Worm (Caenorhabditis elegans): ENCODE measurements around the gene ins-8.

Gene ins-8

ce11 chrIV:9723185-9723584, 42.4 kb upstream of the ins-8 start:
- no peak for TF ChIP-seq nhr-48 (tag; optimal IDR thresholded peaks at IDR 0.05)
- TF ChIP-seq lim-7 (GFP tag; IDR thresholded peaks at IDR 0.05): no peak
- TF ChIP-seq nhr-11 (tag; optimal IDR thresholded peaks at IDR 0.05): no peak
- TF ChIP-seq mdl-1 (tag; optimal IDR thresholded peaks at IDR 0.05): no peak
- TF ChIP-seq unc-39 (tag; optimal IDR thresholded peaks at IDR 0.05): no peak
- TF ChIP-seq D1046.2 (GFP tag; IDR thresholded peaks at IDR 0.05): no peak
- TF ChIP-seq pha-4 (GFP tag; IDR thresholded peaks at IDR 0.05): no peak
- no peak for TF ChIP-seq pha-4 (tag; optimal IDR thresholded peaks at IDR 0.05)
- no peak for TF ChIP-seq gei-8 (GFP tag; optimal IDR thresholded peaks at IDR 0.05)
- no peak for TF ChIP-seq ceh-82 (tag; optimal IDR thresholded peaks at IDR 0.05)
- TF ChIP-seq Y75B8A.6 (GFP tag; IDR thresholded peaks at IDR 0.05): no peak
- no peak for TF ChIP-seq lin-15B (tag; optimal IDR thresholded peaks at IDR 0.05)
- no peak for TF ChIP-seq aly-2 (tag; optimal IDR thresholded peaks at IDR 0.05)
- no peak for TF ChIP-seq jun-1 (tag; optimal IDR thresholded peaks at IDR 0.05)

DNA sequence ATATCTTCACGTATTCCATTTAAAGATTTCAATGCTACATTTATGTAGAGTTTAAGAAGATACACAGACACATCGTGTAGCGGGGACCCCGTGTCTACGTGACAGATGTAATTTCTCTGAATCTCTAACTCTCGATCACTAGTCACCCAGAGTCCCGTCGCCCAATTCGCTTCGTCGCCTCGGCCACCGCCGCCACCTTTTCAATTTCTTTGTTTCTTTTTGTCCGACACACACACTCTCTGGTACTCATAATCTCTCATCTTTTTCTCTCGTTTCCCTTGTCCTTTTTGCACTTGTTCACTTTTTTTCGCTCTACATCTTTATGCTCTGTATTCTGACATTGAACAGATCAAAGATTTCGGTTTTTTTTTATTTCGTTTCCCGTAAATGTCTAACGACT, 37.7 kb upstream of the ins-8 start:
- TF ChIP-seq vab-7 (GFP tag; IDR thresholded peaks at IDR 0.05): no peak
- TF ChIP-seq ctbp-1 (GFP tag; IDR thresholded peaks at IDR 0.05): peak; percentile 61
- TF ChIP-seq nhr-42 (GFP tag; IDR thresholded peaks at IDR 0.05): no peak
- no peak for TF ChIP-seq nhr-76 (tag; optimal IDR thresholded peaks at IDR 0.05)
- peak; percentile 14 for TF ChIP-seq duxl-1 (tag; optimal IDR thresholded peaks at IDR 0.05; ENCODE audit: poor library complexity)
- no peak for TF ChIP-seq php-3 (GFP tag; IDR thresholded peaks at IDR 0.05)
- TF ChIP-seq hlh-11 (tag; optimal IDR thresholded peaks at IDR 0.05): peak; percentile 90
- TF ChIP-seq lin-1 (GFP tag; IDR thresholded peaks at IDR 0.05): peak; percentile 67
- TF ChIP-seq aha-1 (tag): peak; percentile 100
- TF ChIP-seq nhr-10 (tag; optimal IDR thresholded peaks at IDR 0.05): peak; percentile 27
- TF ChIP-seq mxl-3 (GFP tag; optimal IDR thresholded peaks at IDR 0.05): peak; percentile 76
- TF ChIP-seq zfp-3 (GFP tag; conservative IDR thresholded peaks at IDR 0.05): 0 out of 2 replicates have a peak, but pooled peaks have one; percentile 36
- TF ChIP-seq ceh-20 (GFP tag; IDR thresholded peaks at IDR 0.05): peak; percentile 76
- no peak for TF ChIP-seq R02D3.7 (tag; optimal IDR thresholded peaks at IDR 0.05)
- peak; percentile 83 for TF ChIP-seq mep-1 (tag; optimal IDR thresholded peaks at IDR 0.05)
- TF ChIP-seq nhr-28 (tag; optimal IDR thresholded peaks at IDR 0.05): peak; percentile 94
- no peak for TF ChIP-seq snpc-1.2 (GFP tag; IDR thresholded peaks at IDR 0.05)
- peak; percentile 65 for TF ChIP-seq rbr-2 (tag; optimal IDR thresholded peaks at IDR 0.05)
- no peak for TF ChIP-seq nhr-102 (tag; optimal IDR thresholded peaks at IDR 0.05)
- TF ChIP-seq pha-4 (GFP tag; IDR thresholded peaks at IDR 0.05): 0 out of 2 replicates have a peak, but pooled peaks have one; percentile 44
- TF ChIP-seq pha-4 (tag; optimal IDR thresholded peaks at IDR 0.05): no peak
- TF ChIP-seq saeg-2 (GFP tag; IDR thresholded peaks at IDR 0.05): 0 out of 2 replicates have a peak, but pooled peaks have one; percentile 31
- peak; percentile 64 for TF ChIP-seq cey-2 (tag; optimal IDR thresholded peaks at IDR 0.05; ENCODE audit: borderline replicate concordance, insufficient read depth)
- TF ChIP-seq tra-1 (GFP tag; IDR thresholded peaks at IDR 0.05): peak; percentile 78
- no peak for TF ChIP-seq nhr-41 (GFP tag; IDR thresholded peaks at IDR 0.05)
- peak; percentile 27 for TF ChIP-seq pqm-1 (tag; optimal IDR thresholded peaks at IDR 0.05)
- TF ChIP-seq lin-29 (GFP tag; IDR thresholded peaks at IDR 0.05): 0 out of 2 replicates have a peak, but pooled peaks have one; percentile 14
- TF ChIP-seq nhr-48 (tag; optimal IDR thresholded peaks at IDR 0.05): peak; percentile 84
- no peak for TF ChIP-seq attf-4 (tag; optimal IDR thresholded peaks at IDR 0.05)
- TF ChIP-seq dmd-6 (GFP tag; IDR thresholded peaks at IDR 0.05): peak; percentile 93
- TF ChIP-seq hif-1 (tag; optimal IDR thresholded peaks at IDR 0.05): peak; percentile 84 to 99
- no peak for TF ChIP-seq ceh-44 (GFP tag; IDR thresholded peaks at IDR 0.05)
- TF ChIP-seq hlh-30 (tag; optimal IDR thresholded peaks at IDR 0.05; ENCODE audit: insufficient read depth): peak; percentile 62
- TF ChIP-seq lin-13 (GFP tag; optimal IDR thresholded peaks at IDR 0.05): peak; percentile 45
- TF ChIP-seq daf-16 (GFP tag; optimal IDR thresholded peaks at IDR 0.05): no peak
- peak; percentile 56 for TF ChIP-seq daf-16 (tag; optimal IDR thresholded peaks at IDR 0.05)
- TF ChIP-seq lsy-2 (tag; optimal IDR thresholded peaks at IDR 0.05): peak; percentile 70 to 79
- peak; percentile 57 for TF ChIP-seq nhr-11 (tag; optimal IDR thresholded peaks at IDR 0.05)
- peak; percentile 26 for TF ChIP-seq nhr-6 (tag; optimal IDR thresholded peaks at IDR 0.05)
- TF ChIP-seq tag-97 (GFP tag; IDR thresholded peaks at IDR 0.05): no peak
- TF ChIP-seq nhr-77 (tag; optimal IDR thresholded peaks at IDR 0.05): peak; percentile 31
